Worm (Caenorhabditis elegans) whole organism, young adult: Measurements from ENCODE around the gene T23B12.5.

Experiments
- B0261.1 ChIP-seq: sonication (generic microtip); optimal IDR thresholded peaks from 2 replicates; lab custom pipeline; 2016; ENCODE audit warnings: mild to moderate bottlenecking, missing genetic modification characterization, moderate library complexity, missing compliant biosample characterization
- C06A6.2 ChIP-seq: fragments of 200-800 bp; sonication (Bioruptor generic); conservative IDR thresholded peaks from 2 replicates; pipeline ENCODE4 v1.3.6; 2022; ENCODE audit warnings: missing genetic modification characterization, missing compliant biosample characterization
- F10E7.11 ChIP-seq: sonication (generic microtip); optimal IDR thresholded peaks from 2 replicates; lab custom pipeline; 2017; ENCODE audit warnings: mild to moderate bottlenecking, missing genetic modification characterization, moderate library complexity, missing compliant biosample characterization
- F33H1.4 ChIP-seq: fragments of 200-800 bp; sonication (Bioruptor generic); IDR thresholded peaks from 2 replicates; pipeline ENCODE4 v1.3.6; 2022; ENCODE audit warnings: missing genetic modification reagents, missing genetic modification characterization, missing compliant biosample characterization
- F39B2.1 ChIP-seq: fragments of 200-800 bp; sonication (Bioruptor generic); IDR thresholded peaks from 2 replicates; pipeline ENCODE4 v1.3.6; 2022; ENCODE audit warnings: missing genetic modification reagents, missing genetic modification characterization, missing compliant biosample characterization
- F49E8.2 ChIP-seq: sonication (generic microtip); optimal IDR thresholded peaks from 3 replicates; lab custom pipeline; 2017; ENCODE audit warnings: missing genetic modification characterization, mild to moderate bottlenecking, missing compliant biosample characterization, antibody characterized with exemption, moderate library complexity; ENCODE audit not compliant: insufficient read depth
- T07F8.4 ChIP-seq: sonication (generic microtip); optimal IDR thresholded peaks from 2 replicates; lab custom pipeline; 2016; ENCODE audit warnings: mild to moderate bottlenecking, missing genetic modification characterization, moderate library complexity, missing compliant biosample characterization
- Y95B8A.8 ChIP-seq: fragments of 200-800 bp; sonication (Bioruptor generic); IDR thresholded peaks from 2 replicates; pipeline ENCODE4 v1.3.6; 2022; ENCODE audit warnings: missing genetic modification reagents, missing genetic modification characterization, missing compliant biosample characterization
- ZK185.1 ChIP-seq: sonication (generic microtip); optimal IDR thresholded peaks from 2 replicates; lab custom pipeline; 2016; ENCODE audit warnings: mild to moderate bottlenecking, missing genetic modification characterization, missing compliant biosample characterization; ENCODE audit not compliant: poor library complexity, severe bottlenecking
- athp-1 ChIP-seq: sonication (generic microtip); optimal IDR thresholded peaks from 2 replicates; lab custom pipeline; 2017; ENCODE audit warnings: mild to moderate bottlenecking, missing genetic modification characterization, missing compliant biosample characterization
- attf-3 ChIP-seq: fragments of 200-800 bp; sonication (Bioruptor generic); conservative IDR thresholded peaks from 2 replicates; pipeline ENCODE4 v1.3.6; 2022; ENCODE audit warnings: missing genetic modification reagents, missing genetic modification characterization, missing compliant biosample characterization
- cebp-1 ChIP-seq, 2 experiments: fragments of 200-800 bp in 1 of 2; sonication (Bioruptor generic) in 1 of 2; sonication (generic microtip) in 1 of 2; IDR thresholded peaks in 1 of 2; optimal IDR thresholded peaks in 1 of 2; 2 replicates each; pipeline versions ENCODE4 v1.3.6 to Lab custom; 2017 to 2022; ENCODE audit warnings: missing compliant biosample characterization in 2 of 2, missing genetic modification characterization in 2 of 2, mild to moderate bottlenecking in 1 of 2, missing genetic modification reagents in 1 of 2, moderate library complexity in 1 of 2
- ceh-40 ChIP-seq: fragments of 200-800 bp; sonication (Bioruptor generic); IDR thresholded peaks from 2 replicates; pipeline ENCODE4 v1.3.6; 2022; ENCODE audit warnings: missing genetic modification characterization, missing compliant biosample characterization
- ceh-58 ChIP-seq: fragments of 200-800 bp; sonication (Bioruptor generic); IDR thresholded peaks from 2 replicates; pipeline ENCODE4 v1.3.6; 2022; ENCODE audit warnings: missing genetic modification characterization, missing compliant biosample characterization
- ceh-79 ChIP-seq: sonication (generic microtip); optimal IDR thresholded peaks from 2 replicates; lab custom pipeline; 2017; ENCODE audit warnings: mild to moderate bottlenecking, missing genetic modification characterization, missing compliant biosample characterization
- dox-1 ChIP-seq: fragments of 200-800 bp; sonication (Bioruptor generic); IDR thresholded peaks from 2 replicates; pipeline ENCODE4 v1.3.6; 2022; ENCODE audit warnings: missing genetic modification reagents, missing genetic modification characterization, missing compliant biosample characterization
- egl-44 ChIP-seq: fragments of 200-800 bp; sonication (Bioruptor generic); IDR thresholded peaks from 2 replicates; pipeline ENCODE4 v1.3.6; 2022; ENCODE audit warnings: missing genetic modification reagents, missing genetic modification characterization, missing compliant biosample characterization
- ets-4 ChIP-seq: fragments of 200-800 bp; sonication (Bioruptor generic); optimal IDR thresholded peaks from 2 replicates; lab custom pipeline; 2018; ENCODE audit warnings: mild to moderate bottlenecking, missing genetic modification characterization, missing compliant biosample characterization
- him-1 ChIP-seq: sonication (generic microtip); optimal IDR thresholded peaks from 2 replicates; lab custom pipeline; 2016; ENCODE audit warnings: missing genotype, missing genetic modification reagents, missing genetic modification characterization, missing compliant biosample characterization
- hmg-1.2 ChIP-seq: fragments of 200-800 bp; sonication (Bioruptor generic); IDR thresholded peaks from 2 replicates; pipeline ENCODE4 v1.3.6; 2022; ENCODE audit warnings: missing genetic modification reagents, missing genetic modification characterization, missing compliant biosample characterization
- hrde-1 ChIP-seq: sonication (generic microtip); optimal IDR thresholded peaks from 2 replicates; lab custom pipeline; 2016; ENCODE audit warnings: missing genetic modification characterization, mild to moderate bottlenecking, missing compliant biosample characterization, moderate library complexity, missing genotype, missing genetic modification reagents, borderline replicate concordance
- lin-35 ChIP-seq, 3 experiments: fragments of 150-350 bp in 2 of 3; sonication (generic microtip) in 1 of 3; optimal IDR thresholded peaks; 2 replicates each; lab custom pipeline; 2014 to 2018; ENCODE audit warnings: missing biosample characterization in 3 of 3, missing genetic modification characterization in 3 of 3, missing genetic modification reagents in 3 of 3
- lin-40 ChIP-seq: sonication (generic microtip); optimal IDR thresholded peaks from 2 replicates; lab custom pipeline; 2016; ENCODE audit warnings: missing genetic modification characterization, mild to moderate bottlenecking, missing compliant biosample characterization, missing genotype, missing genetic modification reagents
- lin-54 ChIP-seq: fragments of 200-800 bp; sonication (Bioruptor generic); optimal IDR thresholded peaks from 2 replicates; lab custom pipeline; 2018; ENCODE audit warnings: mild to moderate bottlenecking, missing genetic modification characterization, missing compliant biosample characterization
- lsl-1 ChIP-seq: fragments of 200-800 bp; sonication (Bioruptor generic); optimal IDR thresholded peaks from 2 replicates; lab custom pipeline; 2018; ENCODE audit warnings: mild to moderate bottlenecking, missing genetic modification characterization, moderate library complexity, missing compliant biosample characterization
- madf-6 ChIP-seq: fragments of 200-800 bp; sonication (Bioruptor generic); IDR thresholded peaks from 2 replicates; pipeline ENCODE4 v1.3.6; 2022; ENCODE audit warnings: missing genetic modification reagents, missing genetic modification characterization, missing compliant biosample characterization
- madf-8 ChIP-seq: fragments of 200-800 bp; sonication (Bioruptor generic); conservative IDR thresholded peaks from 2 replicates; pipeline ENCODE4 v1.3.6; 2022; ENCODE audit warnings: missing genetic modification reagents, missing genetic modification characterization, missing compliant biosample characterization
- nfya-2 ChIP-seq: fragments of 200-800 bp; sonication (Bioruptor generic); IDR thresholded peaks from 2 replicates; pipeline ENCODE4 v1.3.6; 2022; ENCODE audit warnings: missing genetic modification reagents, missing genetic modification characterization, missing compliant biosample characterization
- nhr-120 ChIP-seq: fragments of 200-800 bp; sonication (Bioruptor generic); IDR thresholded peaks from 2 replicates; pipeline ENCODE4 v1.3.6; 2022; ENCODE audit warnings: missing genetic modification characterization, missing compliant biosample characterization
- pbrm-1 ChIP-seq: fragments of 200-800 bp; sonication (Bioruptor generic); IDR thresholded peaks from 2 replicates; pipeline ENCODE4 v1.3.6; 2022; ENCODE audit warnings: missing genetic modification reagents, missing genetic modification characterization, missing compliant biosample characterization
- pha-4 ChIP-seq: fragments of 150-350 bp; sonication (generic microtip); optimal IDR thresholded peaks from 2 replicates; lab custom pipeline; 2014; ENCODE audit warnings: missing biosample characterization, missing genetic modification reagents, missing genetic modification characterization
- rcor-1 ChIP-seq: fragments of 200-800 bp; sonication (Bioruptor generic); IDR thresholded peaks from 2 replicates; pipeline ENCODE4 v1.3.6; 2022; ENCODE audit warnings: missing genetic modification reagents, missing genetic modification characterization, missing compliant biosample characterization
- repo-1 ChIP-seq: sonication (generic microtip); optimal IDR thresholded peaks from 2 replicates; lab custom pipeline; 2017; ENCODE audit warnings: mild to moderate bottlenecking, missing genetic modification characterization, missing compliant biosample characterization
- snpc-1.1 ChIP-seq: sonication (generic microtip); optimal IDR thresholded peaks from 2 replicates; lab custom pipeline; 2017; ENCODE audit warnings: missing genetic modification characterization, mild to moderate bottlenecking, missing compliant biosample characterization, antibody characterized with exemption, moderate library complexity, missing genotype, missing genetic modification reagents; ENCODE audit not compliant: insufficient read depth
- snpc-3.4 ChIP-seq: sonication (generic microtip); optimal IDR thresholded peaks from 2 replicates; lab custom pipeline; 2017; ENCODE audit warnings: missing genetic modification characterization, mild to moderate bottlenecking, missing compliant biosample characterization, antibody characterized with exemption, moderate library complexity, missing genotype, missing genetic modification reagents
- sptf-2 ChIP-seq: fragments of 200-800 bp; sonication (Bioruptor generic); optimal IDR thresholded peaks from 2 replicates; lab custom pipeline; 2018; ENCODE audit warnings: mild to moderate bottlenecking, missing genetic modification characterization, missing compliant biosample characterization
- tbx-9 ChIP-seq: sonication (generic microtip); optimal IDR thresholded peaks from 2 replicates; lab custom pipeline; 2016; ENCODE audit warnings: borderline replicate concordance, missing genetic modification characterization, inconsistent platforms, missing compliant biosample characterization
- unc-130 ChIP-seq: sonication (generic microtip); optimal IDR thresholded peaks from 2 replicates; lab custom pipeline; 2016; ENCODE audit warnings: missing genetic modification reagents, missing genetic modification characterization, missing compliant biosample characterization
- xnd-1 ChIP-seq: sonication (generic microtip); optimal IDR thresholded peaks from 2 replicates; lab custom pipeline; 2016; ENCODE audit warnings: missing genotype, missing genetic modification reagents, missing genetic modification characterization, missing compliant biosample characterization
- zfh-2 ChIP-seq: fragments of 200-800 bp; sonication (Bioruptor generic); conservative IDR thresholded peaks from 2 replicates; pipeline ENCODE4 v1.3.6; 2022; ENCODE audit warnings: missing genetic modification reagents, missing genetic modification characterization, missing compliant biosample characterization
- zim-3 ChIP-seq: sonication (generic microtip); optimal IDR thresholded peaks from 2 replicates; lab custom pipeline; 2017; ENCODE audit warnings: mild to moderate bottlenecking, missing genetic modification characterization, moderate library complexity, missing compliant biosample characterization
- ztf-18 ChIP-seq: sonication (generic microtip); optimal IDR thresholded peaks from 2 replicates; lab custom pipeline; 2016; ENCODE audit warnings: missing genotype, mild to moderate bottlenecking, missing genetic modification characterization, missing compliant biosample characterization
- ztf-6 ChIP-seq: fragments of 200-800 bp; sonication (Bioruptor generic); IDR thresholded peaks from 2 replicates; pipeline ENCODE4 v1.3.6; 2022; ENCODE audit warnings: missing genetic modification reagents, missing genetic modification characterization, missing compliant biosample characterization

The T23B12.5 gene

DNA sequence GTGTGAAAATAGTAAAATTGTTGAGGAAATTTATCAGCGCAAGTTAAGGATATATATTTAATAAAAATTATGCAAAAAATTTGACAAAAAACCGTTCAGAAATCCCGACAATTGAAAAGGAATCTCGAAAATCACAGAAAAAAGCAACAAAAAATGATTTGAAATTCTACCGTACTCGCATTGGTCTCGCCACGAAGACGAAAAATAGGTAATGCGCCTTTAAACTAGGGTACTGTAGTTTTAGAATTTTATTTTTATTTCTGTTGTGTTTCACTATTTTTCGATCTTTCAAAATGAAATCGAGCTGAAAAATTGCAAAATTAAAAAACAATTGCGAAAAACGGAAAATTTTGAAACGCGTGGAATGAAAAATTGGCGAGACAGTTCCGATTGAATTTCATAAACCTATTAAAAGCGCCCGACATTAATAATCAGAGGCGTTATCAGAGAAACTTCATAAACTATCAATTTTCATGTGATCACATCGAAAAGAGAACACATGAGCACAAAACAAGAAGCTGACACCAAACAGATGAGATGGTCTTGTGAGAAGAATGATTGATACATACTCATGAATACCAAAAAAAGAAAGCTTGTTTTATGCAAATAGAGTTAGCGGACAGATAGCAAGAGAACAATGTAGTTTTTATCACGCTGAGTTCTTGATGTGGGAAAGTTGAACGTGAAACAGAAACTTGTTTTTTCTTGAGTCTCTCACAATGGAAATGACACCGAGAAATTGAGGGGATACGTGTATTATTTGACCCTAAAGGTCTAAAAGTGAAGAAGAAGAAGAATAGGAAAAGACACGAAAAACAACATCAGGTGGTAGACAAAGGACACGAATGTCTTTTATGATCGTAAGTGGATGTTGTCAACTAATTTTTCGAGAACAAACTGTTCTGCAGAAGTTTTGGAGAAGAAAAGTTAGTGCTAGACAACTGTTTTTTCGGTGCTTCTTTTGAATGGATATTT, 22.7 kb downstream of the T23B12.5 start (continued):
- TF ChIP-seq ZK185.1 (tag; lab: Kevin White, UChicago), result no peak
- no peak for TF ChIP-seq sptf-2 (GFP tag; lab: Kevin White, UChicago)
- TF ChIP-seq F10E7.11, result no peak
- peak; percentile 96 for TF ChIP-seq lsl-1
- no peak for TF ChIP-seq zim-3 (tag; lab: Kevin White, UChicago)
- no peak for TF ChIP-seq nhr-120
- no peak for TF ChIP-seq dox-1 (GFP tag; lab: Robert Waterston, UW)
- TF ChIP-seq ceh-58 (GFP tag; lab: Robert Waterston, UW), result no peak
- no peak for TF ChIP-seq hmg-1.2 (GFP tag; lab: Robert Waterston, UW)
- no peak for TF ChIP-seq ztf-6
- peak; percentile 84 for TF ChIP-seq madf-6 (GFP tag; lab: Robert Waterston, UW)
- TF ChIP-seq F33H1.4 (GFP tag; lab: Robert Waterston, UW), result peak; percentile 86
- TF ChIP-seq cebp-1 (GFP tag; IDR thresholded peaks at IDR 0.05; lab: Robert Waterston, UW), result peak; percentile 30; the same call in 1 of the 2 replicates
- TF ChIP-seq cebp-1 (tag; optimal IDR thresholded peaks at IDR 0.05; lab: Kevin White, UChicago), result peak; percentile 62
- peak; percentile 52 for TF ChIP-seq lin-54 (GFP tag; lab: Kevin White, UChicago)
- no peak for TF ChIP-seq lin-35 (GFP tag; optimal IDR thresholded peaks at IDR 0.05; lab: Kevin White, UChicago)
- TF ChIP-seq pbrm-1 (GFP tag; lab: Robert Waterston, UW), result 0 out of 2 replicates have a peak, but pooled peaks have one; percentile 8
- TF ChIP-seq ztf-18, result no peak
- TF ChIP-seq repo-1 (tag; lab: Kevin White, UChicago), result no peak
- TF ChIP-seq egl-44 (GFP tag; lab: Robert Waterston, UW), result no peak
- TF ChIP-seq Y95B8A.8 (GFP tag; lab: Robert Waterston, UW), result no peak
- peak; percentile 42 for TF ChIP-seq snpc-3.4 (tag; lab: Kevin White, UChicago)
- TF ChIP-seq madf-8 (GFP tag; lab: Robert Waterston, UW), result peak; percentile 64
- TF ChIP-seq T07F8.4, result no peak
- TF ChIP-seq pha-4, result peak; percentile 55
- peak; percentile 31 for TF ChIP-seq F49E8.2
- no peak for TF ChIP-seq ets-4 (GFP tag; lab: Kevin White, UChicago)
- TF ChIP-seq attf-3 (GFP tag; lab: Robert Waterston, UW), result no peak

DNA sequence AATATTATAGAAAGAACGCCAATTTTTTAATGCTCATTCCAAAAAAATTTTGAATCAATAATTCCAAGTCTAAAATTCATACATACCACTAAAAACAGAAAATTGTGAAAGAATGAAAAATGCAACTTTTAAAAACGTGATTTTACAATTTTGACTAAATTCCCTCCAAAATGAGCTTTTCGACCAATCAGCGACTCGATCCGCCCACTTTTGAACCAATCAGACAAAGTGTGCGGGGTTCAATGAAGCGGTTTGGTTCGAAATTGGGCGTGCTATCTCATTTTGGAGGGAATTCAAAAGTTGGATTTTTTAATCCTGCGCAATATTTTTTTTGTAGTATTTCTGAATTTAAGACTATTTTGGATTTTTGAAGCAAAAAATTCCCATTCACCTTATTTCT, 30.6 kb downstream of the T23B12.5 start:
- TF ChIP-seq unc-130 (GFP tag; lab: Kevin White, UChicago) (no peak), C06A6.2 (no peak), tbx-9 (no peak), zfh-2 (GFP tag; lab: Robert Waterston, UW) (no peak), T07F8.4 (no peak), lin-40 (no peak), lin-35 (GFP tag; optimal IDR thresholded peaks at IDR 0.05; lab: Kevin White, UChicago) (no peak), ceh-79 (tag; lab: Kevin White, UChicago) (no peak), F10E7.11 (no peak), xnd-1 (tag; lab: Kevin White, UChicago) (no peak)
- TF ChIP-seq, all 124 proteins: peak for 0

- TF ChIP-seq B0261.1 (tag; lab: Kevin White, UChicago) (no peak), rcor-1 (GFP tag; lab: Robert Waterston, UW) (peak; percentile 71), Y95B8A.8 (GFP tag; lab: Robert Waterston, UW) (peak; percentile 87), hrde-1 (tag; lab: Kevin White, UChicago) (peak; percentile 79), him-1 (tag; lab: Kevin White, UChicago) (peak; percentile 81), ceh-40 (GFP tag; lab: Robert Waterston, UW) (no peak), athp-1 (tag; lab: Kevin White, UChicago) (peak; percentile 68), dox-1 (GFP tag; lab: Robert Waterston, UW) (0 out of 2 replicates have a peak, but pooled peaks have one; percentile 32), snpc-1.1 (tag; lab: Kevin White, UChicago) (peak; percentile 30), F39B2.1 (GFP tag; lab: Robert Waterston, UW) (peak; percentile 65; the same call in 1 of the 2 replicates), ceh-79 (tag; lab: Kevin White, UChicago) (peak; percentile 66), nfya-2 (GFP tag; lab: Robert Waterston, UW) (0 out of 2 replicates have a peak, but pooled peaks have one; percentile 5)
These were observed 32.7 kb downstream of the T23B12.5 start for ce11 chrV:8415113-8415530.
